Worm (Caenorhabditis elegans) whole organism, young adult: ENCODE results near the gene gsp-1.

Source experiments
- B0261.1 ChIP-seq: sonication (generic microtip); optimal IDR thresholded peaks from 2 replicates; lab custom pipeline; 2016; ENCODE audit warnings: mild to moderate bottlenecking, missing genetic modification characterization, moderate library complexity, missing compliant biosample characterization
- C06A6.2 ChIP-seq: fragments of 200-800 bp; sonication (Bioruptor generic); conservative IDR thresholded peaks from 2 replicates; pipeline ENCODE4 v1.3.6; 2022; ENCODE audit warnings: missing genetic modification characterization, missing compliant biosample characterization
- F52B5.7 ChIP-seq: sonication (generic microtip); optimal IDR thresholded peaks from 2 replicates; lab custom pipeline; 2016; ENCODE audit warnings: mild to moderate bottlenecking, missing genetic modification characterization, missing compliant biosample characterization
- Y53F4B.3 ChIP-seq: fragments of 200-800 bp; sonication (Bioruptor generic); IDR thresholded peaks from 2 replicates; pipeline ENCODE4 v1.3.6; 2022; ENCODE audit warnings: missing genetic modification reagents, missing genetic modification characterization, missing compliant biosample characterization
- Y53G8AR.9 ChIP-seq: fragments of 200-800 bp; sonication (Bioruptor generic); conservative IDR thresholded peaks from 2 replicates; pipeline ENCODE4 v1.3.6; 2022; ENCODE audit warnings: missing genetic modification reagents, missing genetic modification characterization, missing compliant biosample characterization
- Y79H2A.3 ChIP-seq: fragments of 200-800 bp; sonication (Bioruptor generic); conservative IDR thresholded peaks from 2 replicates; pipeline ENCODE4 v1.3.6; 2022; ENCODE audit warnings: missing genetic modification reagents, missing genetic modification characterization, missing compliant biosample characterization
- aptf-2 ChIP-seq: fragments of 200-800 bp; sonication (Bioruptor generic); conservative IDR thresholded peaks from 2 replicates; pipeline ENCODE4 v1.3.6; 2022; ENCODE audit warnings: missing genetic modification reagents, missing genetic modification characterization, missing compliant biosample characterization
- athp-1 ChIP-seq: sonication (generic microtip); optimal IDR thresholded peaks from 2 replicates; lab custom pipeline; 2017; ENCODE audit warnings: mild to moderate bottlenecking, missing genetic modification characterization, missing compliant biosample characterization
- attf-5 ChIP-seq: fragments of 200-800 bp; sonication (Bioruptor generic); optimal IDR thresholded peaks from 2 replicates; lab custom pipeline; 2018; ENCODE audit warnings: mild to moderate bottlenecking, missing genetic modification characterization, missing compliant biosample characterization
- ccch-3 ChIP-seq: fragments of 200-800 bp; sonication (Bioruptor generic); optimal IDR thresholded peaks from 2 replicates; lab custom pipeline; 2018; ENCODE audit warnings: mild to moderate bottlenecking, missing genetic modification characterization, missing compliant biosample characterization
- ceh-27 ChIP-seq: fragments of 200-800 bp; sonication (Bioruptor generic); optimal IDR thresholded peaks from 2 replicates; lab custom pipeline; 2018; ENCODE audit warnings: mild to moderate bottlenecking, missing genetic modification characterization, moderate library complexity, missing compliant biosample characterization
- ceh-79 ChIP-seq: sonication (generic microtip); optimal IDR thresholded peaks from 2 replicates; lab custom pipeline; 2017; ENCODE audit warnings: mild to moderate bottlenecking, missing genetic modification characterization, missing compliant biosample characterization
- ceh-91 ChIP-seq: fragments of 200-800 bp; sonication (Bioruptor generic); IDR thresholded peaks from 2 replicates; pipeline ENCODE4 v1.3.6; 2022; ENCODE audit warnings: missing genetic modification reagents, missing genetic modification characterization, missing compliant biosample characterization
- die-1 ChIP-seq: sonication (generic microtip); optimal IDR thresholded peaks from 2 replicates; lab custom pipeline; 2016; ENCODE audit warnings: missing genotype, mild to moderate bottlenecking, missing genetic modification characterization, missing compliant biosample characterization
- dpl-1 ChIP-seq: fragments of 150-350 bp; optimal IDR thresholded peaks from 2 replicates; lab custom pipeline; 2014; ENCODE audit warnings: missing biosample characterization, missing genetic modification reagents, missing genetic modification characterization
- egl-44 ChIP-seq: fragments of 200-800 bp; sonication (Bioruptor generic); IDR thresholded peaks from 2 replicates; pipeline ENCODE4 v1.3.6; 2022; ENCODE audit warnings: missing genetic modification reagents, missing genetic modification characterization, missing compliant biosample characterization
- him-1 ChIP-seq: sonication (generic microtip); optimal IDR thresholded peaks from 2 replicates; lab custom pipeline; 2016; ENCODE audit warnings: missing genotype, missing genetic modification reagents, missing genetic modification characterization, missing compliant biosample characterization
- hlh-12 ChIP-seq: sonication (generic microtip); optimal IDR thresholded peaks from 2 replicates; lab custom pipeline; 2016; ENCODE audit warnings: missing genetic modification characterization, missing compliant biosample characterization
- hmg-1.2 ChIP-seq: fragments of 200-800 bp; sonication (Bioruptor generic); IDR thresholded peaks from 2 replicates; pipeline ENCODE4 v1.3.6; 2022; ENCODE audit warnings: missing genetic modification reagents, missing genetic modification characterization, missing compliant biosample characterization
- lin-35 ChIP-seq, 3 experiments: fragments of 150-350 bp in 2 of 3; sonication (generic microtip) in 1 of 3; optimal IDR thresholded peaks; 2 replicates each; lab custom pipeline; 2014 to 2018; ENCODE audit warnings: missing biosample characterization in 3 of 3, missing genetic modification characterization in 3 of 3, missing genetic modification reagents in 3 of 3
- lsy-27 ChIP-seq: sonication (generic microtip); optimal IDR thresholded peaks from 2 replicates; lab custom pipeline; 2017; ENCODE audit warnings: missing genetic modification characterization, mild to moderate bottlenecking, missing compliant biosample characterization, antibody characterized with exemption, missing genotype, borderline replicate concordance; ENCODE audit not compliant: insufficient read depth
- madf-10 ChIP-seq: sonication (generic microtip); optimal IDR thresholded peaks from 2 replicates; lab custom pipeline; 2016; ENCODE audit warnings: mild to moderate bottlenecking, missing genetic modification characterization, missing compliant biosample characterization
- madf-8 ChIP-seq: fragments of 200-800 bp; sonication (Bioruptor generic); conservative IDR thresholded peaks from 2 replicates; pipeline ENCODE4 v1.3.6; 2022; ENCODE audit warnings: missing genetic modification reagents, missing genetic modification characterization, missing compliant biosample characterization
- mel-28 ChIP-seq: sonication (generic microtip); optimal IDR thresholded peaks from 2 replicates; lab custom pipeline; 2016; ENCODE audit warnings: borderline replicate concordance, mild to moderate bottlenecking, missing genetic modification characterization, missing compliant biosample characterization
- nfya-1 ChIP-seq: sonication (generic microtip); optimal IDR thresholded peaks from 2 replicates; lab custom pipeline; 2017; ENCODE audit warnings: antibody characterized with exemption, missing compliant biosample characterization, missing genetic modification characterization, borderline replicate concordance; ENCODE audit not compliant: insufficient read depth
- snpc-4 ChIP-seq, 5 experiments: fragments of 150-350 bp in 1 of 5; sonication (generic microtip) in 4 of 5; optimal IDR thresholded peaks; 2 replicates each; lab custom pipeline; 2014 to 2018; ENCODE audit warnings: missing genetic modification characterization in 5 of 5, missing biosample characterization in 3 of 5, antibody characterized with exemption in 2 of 5, mild to moderate bottlenecking in 2 of 5, missing compliant biosample characterization in 2 of 5, missing genotype in 2 of 5, moderate library complexity in 2 of 5, missing genetic modification reagents in 1 of 5
- unc-130 ChIP-seq: sonication (generic microtip); optimal IDR thresholded peaks from 2 replicates; lab custom pipeline; 2016; ENCODE audit warnings: missing genetic modification reagents, missing genetic modification characterization, missing compliant biosample characterization
- unc-62 ChIP-seq: fragments of 150-350 bp; optimal IDR thresholded peaks from 2 replicates; lab custom pipeline; 2014; ENCODE audit warnings: missing biosample characterization, missing genetic modification reagents, missing genetic modification characterization
- ztf-22 ChIP-seq: fragments of 200-800 bp; sonication (Bioruptor generic); optimal IDR thresholded peaks from 2 replicates; lab custom pipeline; 2018; ENCODE audit warnings: mild to moderate bottlenecking, missing genetic modification characterization, moderate library complexity, missing compliant biosample characterization
- ztf-26 ChIP-seq: sonication (generic microtip); optimal IDR thresholded peaks from 2 replicates; lab custom pipeline; 2017; ENCODE audit warnings: missing genetic modification characterization, missing compliant biosample characterization
- ztf-3 ChIP-seq: fragments of 200-800 bp; sonication (Bioruptor generic); optimal IDR thresholded peaks from 2 replicates; lab custom pipeline; 2018; ENCODE audit warnings: mild to moderate bottlenecking, missing genetic modification characterization, missing compliant biosample characterization

gsp-1 gene

ce11 chrV:10638515-10638914, 43.7 kb upstream of the gsp-1 start:
- peak; percentile 96 for TF ChIP-seq hmg-1.2 (GFP tag; lab: Robert Waterston, UW)

- TF ChIP-seq hlh-12: no peak
- TF ChIP-seq C06A6.2 (GFP tag; lab: Robert Waterston, UW): no peak
- no peak for TF ChIP-seq unc-130
- no peak for TF ChIP-seq unc-62
- TF ChIP-seq ceh-91 (GFP tag; lab: Robert Waterston, UW): no peak
- no peak for TF ChIP-seq lin-35 (GFP tag; optimal IDR thresholded peaks at IDR 0.05; lab: Kevin White, UChicago)
- TF ChIP-seq die-1 (tag; lab: Kevin White, UChicago): no peak
- TF ChIP-seq aptf-2 (GFP tag; lab: Robert Waterston, UW): no peak
- no peak for TF ChIP-seq him-1 (tag; lab: Kevin White, UChicago)
- no peak for TF ChIP-seq ztf-22 (GFP tag; lab: Kevin White, UChicago)
- no peak for TF ChIP-seq B0261.1 (tag; lab: Kevin White, UChicago)
- no peak for TF ChIP-seq attf-5
- TF ChIP-seq Y53G8AR.9 (GFP tag; lab: Robert Waterston, UW): no peak
- TF ChIP-seq madf-10 (tag; lab: Kevin White, UChicago): no peak
- TF ChIP-seq Y79H2A.3 (GFP tag; lab: Robert Waterston, UW): no peak
These were observed 41.2 kb upstream of the gsp-1 start for ce11 chrV:10640977-10641376.

ce11 chrV:10647043-10647611, 35.1 kb upstream of the gsp-1 start, which contains the start of the genes C32C4.3 and C32C4.16:
Gene C32C4.3, minus strand, starts transcription at chrV:10647143.
Gene C32C4.16, plus strand, starts transcription at chrV:10647561.
- TF ChIP-seq ccch-3 (no peak), snpc-4 (GFP tag; optimal IDR thresholded peaks at IDR 0.05; lab: Kevin White, UChicago) (no peak), snpc-4 (tag; optimal IDR thresholded peaks at IDR 0.05; lab: Kevin White, UChicago) (no peak), F52B5.7 (tag; lab: Kevin White, UChicago) (no peak), unc-130 (no peak), Y53F4B.3 (GFP tag; lab: Robert Waterston, UW) (no peak)
- TF ChIP-seq, all 124 proteins: peak for 0

ce11 chrV:10648146-10648545, 34.1 kb upstream of the gsp-1 start, which contains the start of gene aqp-6:
Gene aqp-6, plus strand, starts transcription at chrV:10648446.
- TF ChIP-seq C06A6.2 (GFP tag; lab: Robert Waterston, UW) (no peak), ceh-27 (GFP tag; lab: Kevin White, UChicago) (no peak), ztf-3 (GFP tag; lab: Kevin White, UChicago) (no peak), egl-44 (no peak), ceh-79 (tag; lab: Kevin White, UChicago) (no peak), mel-28 (tag; lab: Kevin White, UChicago) (no peak), lsy-27 (tag; lab: Kevin White, UChicago) (no peak), madf-8 (GFP tag; lab: Robert Waterston, UW) (no peak), ztf-26 (no peak)

- TF ChIP-seq nfya-1 (no peak), F52B5.7 (tag; lab: Kevin White, UChicago) (no peak), dpl-1 (GFP tag; lab: Kevin White, UChicago) (no peak), athp-1 (no peak)
These were observed 28.1 kb upstream of the gsp-1 start, which contains the start of gene ugt-35 for ce11 chrV:10654165-10654564. Gene ugt-35, minus strand, starts transcription at chrV:10654265.
